Worm (Caenorhabditis elegans) whole organism, mixed stage, embryonic: ENCODE results near the gene F31E8.4.

ENCODE experiments used
- ces-1 ChIP-seq: fragments of 150-350 bp; optimal IDR thresholded peaks from 2 replicates; lab custom pipeline; 2014; ENCODE audit warnings: missing biosample characterization, missing genetic modification reagents, missing genetic modification characterization
- elt-1 ChIP-seq: sonication (generic microtip); optimal IDR thresholded peaks from 2 replicates; lab custom pipeline; 2017; ENCODE audit warnings: missing genetic modification characterization, mild to moderate bottlenecking, missing compliant biosample characterization, antibody characterized with exemption, moderate library complexity, borderline replicate concordance; ENCODE audit not compliant: insufficient read depth
- elt-3 ChIP-seq: fragments of 150-350 bp; optimal IDR thresholded peaks from 2 replicates; lab custom pipeline; 2014; ENCODE audit warnings: missing biosample characterization, missing genetic modification characterization
- lin-13 ChIP-seq: fragments of 150-350 bp; optimal IDR thresholded peaks from 2 replicates; lab custom pipeline; 2014; ENCODE audit warnings: missing biosample characterization, missing genetic modification characterization
- lsy-2 ChIP-seq: fragments of 150-350 bp; optimal IDR thresholded peaks from 2 replicates; lab custom pipeline; 2014; ENCODE audit warnings: missing biosample characterization, missing genetic modification characterization
- mls-2 ChIP-seq: sonication (generic microtip); optimal IDR thresholded peaks from 2 replicates; lab custom pipeline; 2016; ENCODE audit warnings: mild to moderate bottlenecking, missing genetic modification characterization, moderate library complexity, missing compliant biosample characterization
- sptf-1 ChIP-seq: sonication (generic microtip); optimal IDR thresholded peaks from 2 replicates; lab custom pipeline; 2017; ENCODE audit warnings: mild to moderate bottlenecking, missing genetic modification characterization, moderate library complexity, missing compliant biosample characterization
- ztf-11 ChIP-seq: fragments of 150-350 bp; optimal IDR thresholded peaks from 2 replicates; lab custom pipeline; 2014; ENCODE audit warnings: missing biosample characterization, missing genetic modification characterization

- peak; percentile 42 for TF ChIP-seq elt-1 (tag; lab: Kevin White, UChicago)
- TF ChIP-seq elt-3 (tag; lab: Kevin White, UChicago) = no peak
- peak; percentile 68 for TF ChIP-seq mls-2
- peak; percentile 81 for TF ChIP-seq ces-1 (GFP tag; lab: Kevin White, UChicago)
- no peak for TF ChIP-seq lin-13 (tag; lab: Kevin White, UChicago)
- peak; percentile 53 for TF ChIP-seq sptf-1 (tag; lab: Kevin White, UChicago)
- no peak for TF ChIP-seq ztf-11
- TF ChIP-seq lsy-2 (tag; lab: Kevin White, UChicago) = no peak
These were observed 27.4 kb upstream of the F31E8.4 start for ce11 chrII:6827388-6827787.
